Worm (Caenorhabditis elegans) whole organism, L1 larva: Measurements from ENCODE around the gene R02E12.5.

Experiments
- C04F5.9 ChIP-seq: sonication (generic microtip); optimal IDR thresholded peaks from 2 replicates; lab custom pipeline; 2016; ENCODE audit warnings: missing genetic modification characterization, missing compliant biosample characterization
- C34B4.2 ChIP-seq: sonication (generic microtip); optimal IDR thresholded peaks from 2 replicates; lab custom pipeline; 2017; ENCODE audit warnings: mild to moderate bottlenecking, missing genetic modification characterization, missing compliant biosample characterization
- Y116A8C.19 ChIP-seq: sonication (generic microtip); optimal IDR thresholded peaks from 2 replicates; lab custom pipeline; 2016; ENCODE audit warnings: missing compliant biosample characterization, missing genetic modification characterization, borderline replicate concordance
- aha-1 ChIP-seq: fragments of 150-350 bp; optimal IDR thresholded peaks from 2 replicates; lab custom pipeline; 2014; ENCODE audit warnings: missing biosample characterization, missing genetic modification characterization
- alr-1 ChIP-seq: fragments of 200-800 bp; sonication (Bioruptor generic); optimal IDR thresholded peaks from 2 replicates; lab custom pipeline; 2018; ENCODE audit warnings: borderline replicate concordance, mild to moderate bottlenecking, missing genetic modification characterization, missing compliant biosample characterization
- blmp-1 ChIP-seq: fragments of 150-350 bp; optimal IDR thresholded peaks from 2 replicates; lab custom pipeline; 2014; ENCODE audit warnings: missing biosample characterization, missing genetic modification characterization
- ceh-63 ChIP-seq: fragments of 200-800 bp; sonication (Bioruptor generic); optimal IDR thresholded peaks from 2 replicates; lab custom pipeline; 2018; ENCODE audit warnings: mild to moderate bottlenecking, missing genetic modification characterization, missing compliant biosample characterization
- ceh-82 ChIP-seq, 3 experiments: fragments of 150-350 bp in 1 of 3; sonication (generic microtip) in 2 of 3; optimal IDR thresholded peaks; 2 replicates each; lab custom pipeline; 2014 to 2017; ENCODE audit warnings: missing biosample characterization in 3 of 3, missing genetic modification characterization in 3 of 3
- ceh-88 ChIP-seq: fragments of 200-800 bp; sonication (Bioruptor generic); IDR thresholded peaks from 2 replicates; pipeline ENCODE4 v1.3.6; 2022; ENCODE audit warnings: missing genetic modification characterization, missing compliant biosample characterization
- ceh-90 ChIP-seq: sonication (generic microtip); optimal IDR thresholded peaks from 2 replicates; lab custom pipeline; 2016; ENCODE audit warnings: missing genetic modification characterization, missing compliant biosample characterization
- dsc-1 ChIP-seq: sonication (generic microtip); optimal IDR thresholded peaks from 2 replicates; lab custom pipeline; 2016; ENCODE audit warnings: mild to moderate bottlenecking, missing genetic modification characterization, missing compliant biosample characterization
- efl-1 ChIP-seq, 4 experiments: fragments of 150-350 bp; optimal IDR thresholded peaks in 3 of 4; peaks in 1 of 4; 1 replicate in 1 of 4; 2 replicates in 3 of 4; lab custom pipeline; 2014; ENCODE audit warnings: missing biosample characterization in 2 of 4, missing genetic modification characterization in 2 of 4, missing genetic modification reagents in 2 of 4
- efl-3 ChIP-seq: fragments of 200-800 bp; sonication (Bioruptor generic); optimal IDR thresholded peaks from 2 replicates; lab custom pipeline; 2018; ENCODE audit warnings: mild to moderate bottlenecking, missing genetic modification characterization, missing compliant biosample characterization
- elt-2 ChIP-seq: sonication (generic microtip); optimal IDR thresholded peaks from 2 replicates; lab custom pipeline; 2016; ENCODE audit warnings: missing genetic modification characterization, mild to moderate bottlenecking, inconsistent platforms, missing compliant biosample characterization, missing genetic modification reagents
- fkh-10 ChIP-seq: sonication (generic microtip); optimal IDR thresholded peaks from 2 replicates; lab custom pipeline; 2017; ENCODE audit warnings: missing biosample characterization, missing genetic modification reagents, missing genetic modification characterization
- fkh-4 ChIP-seq: sonication (generic microtip); optimal IDR thresholded peaks from 2 replicates; lab custom pipeline; 2016; ENCODE audit warnings: missing compliant biosample characterization, missing genetic modification characterization, borderline replicate concordance
- grh-1 ChIP-seq: fragments of 200-800 bp; sonication (Bioruptor generic); IDR thresholded peaks from 2 replicates; pipeline ENCODE4 v1.3.6; 2022; ENCODE audit warnings: missing genetic modification reagents, missing genetic modification characterization, missing compliant biosample characterization
- hlh-17 ChIP-seq: fragments of 200-800 bp; sonication (Bioruptor generic); optimal IDR thresholded peaks from 2 replicates; lab custom pipeline; 2018; ENCODE audit warnings: missing genetic modification characterization, mild to moderate bottlenecking, missing compliant biosample characterization, moderate library complexity, borderline replicate concordance
- hlh-4 ChIP-seq: sonication (generic microtip); optimal IDR thresholded peaks from 2 replicates; lab custom pipeline; 2016; ENCODE audit warnings: mild to moderate bottlenecking, missing genetic modification characterization, missing compliant biosample characterization
- hpl-2 ChIP-seq: fragments of 150-350 bp; optimal IDR thresholded peaks from 2 replicates; lab custom pipeline; 2014; ENCODE audit warnings: missing biosample characterization, missing genetic modification reagents, missing genetic modification characterization
- irx-1 ChIP-seq: sonication (generic microtip); optimal IDR thresholded peaks from 2 replicates; lab custom pipeline; 2016; ENCODE audit warnings: missing genetic modification characterization, missing compliant biosample characterization
- isw-1 ChIP-seq: fragments of 200-800 bp; sonication (Bioruptor generic); IDR thresholded peaks from 2 replicates; pipeline ENCODE4 v1.3.6; 2022; ENCODE audit warnings: missing genetic modification characterization, missing compliant biosample characterization
- jun-1 ChIP-seq: fragments of 150-350 bp; optimal IDR thresholded peaks from 2 replicates; lab custom pipeline; 2014; ENCODE audit warnings: missing biosample characterization, missing genetic modification reagents, missing genetic modification characterization
- lin-13 ChIP-seq: fragments of 150-350 bp; optimal IDR thresholded peaks from 2 replicates; lab custom pipeline; 2014; ENCODE audit warnings: missing biosample characterization, missing genetic modification reagents, missing genetic modification characterization
- lin-14 ChIP-seq: fragments of 200-800 bp; sonication (Bioruptor generic); optimal IDR thresholded peaks from 2 replicates; lab custom pipeline; 2018; ENCODE audit warnings: mild to moderate bottlenecking, missing genetic modification characterization, moderate library complexity, missing compliant biosample characterization
- lin-35 ChIP-seq, 2 experiments: fragments of 150-350 bp; optimal IDR thresholded peaks; 2 replicates each; lab custom pipeline; 2014; ENCODE audit warnings: missing biosample characterization in 2 of 2, missing genetic modification characterization in 2 of 2, missing genetic modification reagents in 2 of 2
- lir-3 ChIP-seq: sonication (generic microtip); optimal IDR thresholded peaks from 2 replicates; lab custom pipeline; 2016; ENCODE audit warnings: mild to moderate bottlenecking, missing genetic modification characterization, moderate library complexity, missing compliant biosample characterization; ENCODE audit not compliant: poor library complexity
- mab-9 ChIP-seq: fragments of 200-800 bp; sonication (Bioruptor generic); IDR thresholded peaks from 2 replicates; pipeline ENCODE4 v1.3.6; 2022; ENCODE audit warnings: missing genetic modification reagents, missing genetic modification characterization, missing compliant biosample characterization
- mdl-1 ChIP-seq, 2 experiments: fragments of 150-350 bp; optimal IDR thresholded peaks; 2 replicates each; lab custom pipeline; 2014 to 2017; ENCODE audit warnings: missing biosample characterization in 2 of 2, missing genetic modification characterization in 2 of 2, inconsistent platforms in 1 of 2
- nhr-12 ChIP-seq: sonication (generic microtip); optimal IDR thresholded peaks from 2 replicates; lab custom pipeline; 2017; ENCODE audit warnings: missing biosample characterization, missing genetic modification characterization
- nhr-20 ChIP-seq: sonication (generic microtip); optimal IDR thresholded peaks from 2 replicates; lab custom pipeline; 2016; ENCODE audit warnings: mild to moderate bottlenecking, missing genetic modification characterization, missing compliant biosample characterization
- nhr-237 ChIP-seq: fragments of 150-350 bp; optimal IDR thresholded peaks from 2 replicates; lab custom pipeline; 2014; ENCODE audit warnings: missing biosample characterization, missing genetic modification characterization
- nhr-47 ChIP-seq: sonication (generic microtip); optimal IDR thresholded peaks from 2 replicates; lab custom pipeline; 2016; ENCODE audit warnings: mild to moderate bottlenecking, missing genetic modification characterization, moderate library complexity, missing compliant biosample characterization
- nhr-76 ChIP-seq: sonication (generic microtip); optimal IDR thresholded peaks from 2 replicates; lab custom pipeline; 2017; ENCODE audit warnings: missing biosample characterization, missing genetic modification characterization
- nhr-77 ChIP-seq: fragments of 150-350 bp; optimal IDR thresholded peaks from 2 replicates; lab custom pipeline; 2014; ENCODE audit warnings: missing biosample characterization, missing genetic modification characterization
- nhr-84 ChIP-seq: sonication (generic microtip); optimal IDR thresholded peaks from 2 replicates; lab custom pipeline; 2017; ENCODE audit warnings: missing biosample characterization, missing genetic modification characterization
- nhr-90 ChIP-seq: sonication (generic microtip); optimal IDR thresholded peaks from 2 replicates; lab custom pipeline; 2016; ENCODE audit warnings: mild to moderate bottlenecking, missing genetic modification characterization, missing compliant biosample characterization; ENCODE audit not compliant: poor library complexity
- rnt-1 ChIP-seq: sonication (generic microtip); optimal IDR thresholded peaks from 2 replicates; lab custom pipeline; 2016; ENCODE audit warnings: mild to moderate bottlenecking, missing genetic modification characterization, moderate library complexity, missing compliant biosample characterization
- skn-1 ChIP-seq: fragments of 150-350 bp; optimal IDR thresholded peaks from 2 replicates; lab custom pipeline; 2014; ENCODE audit warnings: missing biosample characterization, missing genetic modification characterization
- snpc-4 ChIP-seq: fragments of 150-350 bp; optimal IDR thresholded peaks from 2 replicates; lab custom pipeline; 2014; ENCODE audit warnings: missing biosample characterization, missing genetic modification characterization
- snu-23 ChIP-seq: sonication (generic microtip); optimal IDR thresholded peaks from 2 replicates; lab custom pipeline; 2016; ENCODE audit warnings: missing genetic modification characterization, missing compliant biosample characterization
- sptf-1 ChIP-seq: fragments of 150-350 bp; optimal IDR thresholded peaks from 2 replicates; lab custom pipeline; 2014; ENCODE audit warnings: missing biosample characterization, missing genetic modification characterization
- vab-15 ChIP-seq: sonication (generic microtip); optimal IDR thresholded peaks from 2 replicates; lab custom pipeline; 2017; ENCODE audit warnings: missing genotype, mild to moderate bottlenecking, missing genetic modification characterization, missing compliant biosample characterization
- zag-1 ChIP-seq: fragments of 150-350 bp; optimal IDR thresholded peaks from 2 replicates; lab custom pipeline; 2014; ENCODE audit warnings: missing biosample characterization, missing genetic modification characterization
- zip-4 ChIP-seq: fragments of 200-800 bp; sonication (Bioruptor generic); optimal IDR thresholded peaks from 2 replicates; lab custom pipeline; 2018; ENCODE audit warnings: mild to moderate bottlenecking, missing genetic modification characterization, moderate library complexity, missing compliant biosample characterization
- ztf-11 ChIP-seq, 2 experiments: sonication (generic microtip); optimal IDR thresholded peaks; 2 replicates each; lab custom pipeline; 2016 to 2017; ENCODE audit warnings: missing genetic modification characterization in 2 of 2, missing biosample characterization in 1 of 2, missing compliant biosample characterization in 1 of 2
- ztf-4 ChIP-seq: fragments of 150-350 bp; optimal IDR thresholded peaks from 2 replicates; lab custom pipeline; 2014; ENCODE audit warnings: missing biosample characterization, missing genetic modification characterization

The R02E12.5 gene

DNA sequence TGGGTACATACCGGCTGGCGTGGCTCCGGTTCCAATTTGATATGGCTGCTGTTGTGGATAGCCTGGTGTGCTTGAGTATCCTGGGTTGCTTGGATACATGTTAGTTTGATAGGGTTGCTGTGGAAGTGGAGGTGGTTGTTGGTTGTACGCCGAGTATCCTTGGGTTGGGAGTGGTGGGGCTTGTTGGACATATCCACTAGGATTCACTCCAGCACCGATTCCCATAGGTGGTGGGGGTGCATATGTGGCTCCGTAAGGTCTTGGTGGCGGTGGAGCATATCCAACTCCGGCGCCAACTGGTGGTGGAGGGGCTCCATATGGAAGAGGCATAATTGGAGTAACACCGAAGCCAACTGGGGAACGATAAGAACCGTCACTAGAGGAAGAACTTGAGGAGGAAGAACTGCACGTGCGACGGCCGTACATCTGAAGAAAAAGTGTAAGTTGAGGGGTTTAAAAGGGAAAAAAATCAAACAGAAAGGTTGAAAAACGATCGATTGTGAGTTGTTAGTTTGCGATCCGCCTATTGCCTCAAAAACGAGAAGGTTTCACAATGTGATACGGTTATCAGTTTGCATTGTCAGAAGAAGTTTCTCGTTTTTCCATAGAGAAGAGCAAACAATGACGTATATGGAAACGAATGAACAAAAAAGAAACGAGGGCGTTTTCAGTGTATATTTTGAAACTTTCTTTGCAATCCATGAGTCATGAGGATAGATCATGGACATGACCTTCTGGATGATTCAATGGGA, 28.8 kb upstream of the R02E12.5 start, which contains the start of gene C16B8.3:
Gene C16B8.3, minus strand, starts transcription at position 426 of the 752 bp plus-strand sequence.
- TF ChIP-seq mdl-1 (tag; optimal IDR thresholded peaks at IDR 0.05; lab: Kevin White, UChicago) = peak in 1 of 2 experiments; percentile 3
- TF ChIP-seq nhr-237 (tag; lab: Kevin White, UChicago) = no peak
- peak; percentile 73 for TF ChIP-seq elt-2 (tag; lab: Kevin White, UChicago)
- TF ChIP-seq aha-1 (tag; lab: Kevin White, UChicago) = no peak
- no peak for TF ChIP-seq lir-3
- TF ChIP-seq lin-35 (GFP tag; optimal IDR thresholded peaks at IDR 0.05; lab: Kevin White, UChicago) = peak in 1 of 2 experiments; percentile 23
- TF ChIP-seq snu-23 = no peak
- no peak for TF ChIP-seq ceh-88
- no peak for TF ChIP-seq fkh-10 (GFP tag; lab: Kevin White, UChicago)
- TF ChIP-seq ceh-90 (tag; lab: Kevin White, UChicago) = no peak
- no peak for TF ChIP-seq hlh-17 (GFP tag; lab: Kevin White, UChicago)
- TF ChIP-seq skn-1 (tag; lab: Kevin White, UChicago) = no peak
- TF ChIP-seq nhr-20 (tag; lab: Kevin White, UChicago) = peak; percentile 10
- TF ChIP-seq isw-1 (GFP tag; lab: Robert Waterston, UW) = no peak

DNA sequence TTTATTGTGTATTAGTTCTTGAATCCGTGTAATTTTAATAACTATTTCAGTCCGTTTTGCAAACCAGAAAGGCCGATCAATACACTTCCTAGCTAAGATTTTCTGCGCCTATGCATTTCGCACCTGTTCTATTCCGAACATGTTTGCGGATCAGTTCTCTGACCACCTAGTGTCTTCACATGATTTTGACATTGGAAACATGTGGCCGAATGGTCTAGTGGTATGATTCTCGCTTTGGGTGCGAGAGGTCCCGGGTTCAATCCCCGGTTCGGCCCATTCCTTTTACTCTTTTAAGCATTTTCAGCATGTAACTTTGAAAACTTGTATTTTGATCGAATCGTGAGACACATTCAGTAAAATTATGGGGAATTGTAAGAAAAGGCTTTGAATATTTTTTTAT, 27.8 kb upstream of the R02E12.5 start:
- no peak for TF ChIP-seq vab-15 (tag; lab: Kevin White, UChicago)
- TF ChIP-seq hpl-2 (GFP tag; lab: Kevin White, UChicago) = no peak
- peak; percentile 14 for TF ChIP-seq skn-1 (tag; lab: Kevin White, UChicago)
- TF ChIP-seq aha-1 (tag; lab: Kevin White, UChicago) = no peak
- TF ChIP-seq lin-14 (GFP tag; lab: Kevin White, UChicago) = no peak
- peak; percentile 66 for TF ChIP-seq rnt-1 (tag; lab: Kevin White, UChicago)
- TF ChIP-seq isw-1 (GFP tag; lab: Robert Waterston, UW) = no peak
- no peak for TF ChIP-seq nhr-76 (tag; lab: Kevin White, UChicago)
- no peak for TF ChIP-seq efl-3 (GFP tag; lab: Kevin White, UChicago)
- no peak for TF ChIP-seq ceh-88
- no peak for TF ChIP-seq fkh-4
- TF ChIP-seq efl-1 (optimal IDR thresholded peaks at IDR 0.05; lab: Kevin White, UChicago) = no peak
- no peak for TF ChIP-seq efl-1 (GFP tag; optimal IDR thresholded peaks at IDR 0.05 in 1 of 2; lab: Kevin White, UChicago)
- no peak for TF ChIP-seq nhr-47 (tag; lab: Kevin White, UChicago)
- no peak for TF ChIP-seq lin-13 (GFP tag; lab: Kevin White, UChicago)
- no peak for TF ChIP-seq C04F5.9 (tag; lab: Kevin White, UChicago)
- no peak for TF ChIP-seq sptf-1 (tag; lab: Kevin White, UChicago)
- TF ChIP-seq hlh-4 (tag; lab: Kevin White, UChicago) = no peak
- TF ChIP-seq lir-3 = no peak
- TF ChIP-seq snpc-4 = no peak
- no peak for TF ChIP-seq C34B4.2 (tag; lab: Kevin White, UChicago)
- no peak for TF ChIP-seq alr-1 (tag; lab: Kevin White, UChicago)
- no peak for TF ChIP-seq irx-1 (tag; lab: Kevin White, UChicago)
- peak; percentile 58 for TF ChIP-seq jun-1 (tag; lab: Kevin White, UChicago)
- no peak for TF ChIP-seq zip-4 (GFP tag; lab: Kevin White, UChicago)
- TF ChIP-seq ceh-63 (GFP tag; lab: Kevin White, UChicago) = no peak
- no peak for TF ChIP-seq ceh-90 (tag; lab: Kevin White, UChicago)
- no peak for TF ChIP-seq grh-1 (GFP tag; lab: Robert Waterston, UW)
- no peak for TF ChIP-seq nhr-84 (tag; lab: Kevin White, UChicago)
- no peak for TF ChIP-seq Y116A8C.19 (tag; lab: Kevin White, UChicago)
- TF ChIP-seq mab-9 (GFP tag; lab: Robert Waterston, UW) = no peak
- no peak for TF ChIP-seq zag-1
- TF ChIP-seq blmp-1 (tag; lab: Kevin White, UChicago) = peak; percentile 17
- TF ChIP-seq nhr-90 (tag; lab: Kevin White, UChicago) = no peak
- no peak for TF ChIP-seq nhr-12
- TF ChIP-seq ceh-82 (tag; optimal IDR thresholded peaks at IDR 0.05; lab: Kevin White, UChicago) = peak in 1 of 3 experiments; percentile 3
- TF ChIP-seq nhr-77 (tag; lab: Kevin White, UChicago) = no peak
- TF ChIP-seq ztf-11 (tag; optimal IDR thresholded peaks at IDR 0.05; lab: Kevin White, UChicago) = no peak
- TF ChIP-seq dsc-1 (tag; lab: Kevin White, UChicago) = no peak
- TF ChIP-seq ztf-4 (tag; lab: Kevin White, UChicago) = no peak
